Fruit fly (Drosophila melanogaster): ENCODE results near the gene CG33928.
A peak's percentile ranks its signal among the peaks of the same experiment; 100 is the strongest.

The CG33928 gene

DNA sequence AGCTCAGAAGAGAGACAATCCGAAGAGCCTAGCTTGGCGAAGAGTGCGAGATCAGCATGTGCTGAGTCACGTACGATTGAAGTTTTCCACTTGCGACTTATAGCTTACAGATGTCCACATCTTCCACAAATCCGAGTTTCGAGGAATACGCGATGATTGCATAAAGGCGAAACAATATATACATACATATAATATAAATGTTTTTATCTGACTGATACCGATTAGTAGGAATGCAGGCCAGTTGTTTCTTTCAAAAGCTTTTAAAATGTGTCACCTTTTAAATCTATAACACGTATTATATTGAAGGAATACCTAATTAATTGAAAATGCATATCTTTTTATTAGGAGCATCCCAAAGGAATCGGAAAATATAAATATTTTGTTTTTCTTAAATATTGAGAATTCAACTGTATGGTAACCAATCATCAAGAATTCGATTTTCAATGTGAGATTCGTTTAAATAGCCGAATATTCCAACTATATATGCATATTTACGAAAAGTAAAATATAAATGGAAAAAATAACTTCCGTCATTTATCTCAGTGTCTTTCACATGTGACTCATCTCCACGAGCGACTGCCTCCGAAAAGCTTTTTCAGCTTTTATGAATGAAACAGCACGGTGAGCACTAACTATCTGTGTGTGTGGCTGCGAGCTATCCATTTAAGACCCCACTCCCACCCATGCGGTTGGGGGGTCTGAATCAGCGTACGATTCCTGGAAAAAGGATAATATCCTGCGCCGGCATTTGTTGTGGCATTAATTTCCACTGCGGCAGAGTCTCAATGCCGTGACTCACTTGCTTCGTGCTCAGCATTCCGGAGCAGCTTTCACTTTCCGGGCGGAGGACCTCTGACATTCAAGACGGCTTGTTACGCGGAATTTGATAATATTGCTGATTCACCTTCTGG, 14.4 kb upstream of the CG33928 start (continued):
- TF ChIP-seq CG6254 (GFP tag; optimal IDR thresholded peaks at IDR 0.05), result no peak
- no peak for TF ChIP-seq ftz-f1 (GFP tag; optimal IDR thresholded peaks at IDR 0.05)
- TF ChIP-seq CG8944 (GFP tag; optimal IDR thresholded peaks at IDR 0.05), result no peak
- TF ChIP-seq CG7963 (GFP tag; IDR thresholded peaks at IDR 0.05; ENCODE audit: partially characterized antibody), result no peak
- TF ChIP-seq Ssrp (tag; optimal IDR thresholded peaks at IDR 0.05), result no peak
- TF ChIP-seq Hsf (GFP tag; optimal IDR thresholded peaks at IDR 0.05), result peak; percentile 37
- TF ChIP-seq kni (GFP tag; optimal IDR thresholded peaks at IDR 0.05), result no peak
- TF ChIP-seq HLH54F (GFP tag; optimal IDR thresholded peaks at IDR 0.05), result peak; percentile 27
- TF ChIP-seq BtbVII (GFP tag; optimal IDR thresholded peaks at IDR 0.05), result peak; percentile 50
- TF ChIP-seq lola (GFP tag; optimal IDR thresholded peaks at IDR 0.05), result no peak
- TF ChIP-seq tna (GFP tag; IDR thresholded peaks at IDR 0.05; ENCODE audit: partially characterized antibody), result no peak
- peak; percentile 56 for TF ChIP-seq bcd (GFP tag; optimal IDR thresholded peaks at IDR 0.05)
- no peak for TF ChIP-seq disco-r (GFP tag; optimal IDR thresholded peaks at IDR 0.05)
- TF ChIP-seq Camta (GFP tag; optimal IDR thresholded peaks at IDR 0.05), result no peak
- no peak for TF ChIP-seq hkb (optimal IDR thresholded peaks at IDR 0.05)
- peak; percentile 81 for TF ChIP-seq hkb (GFP tag; IDR thresholded peaks at IDR 0.05)
- TF ChIP-seq CG33557 (GFP tag; optimal IDR thresholded peaks at IDR 0.05), result no peak
- TF ChIP-seq Oli (tag; optimal IDR thresholded peaks at IDR 0.05), result peak; percentile 72
- TF ChIP-seq CG4854 (GFP tag; optimal IDR thresholded peaks at IDR 0.05), result peak; percentile 21
- peak in 1 of 2 experiments; percentile 13 for TF ChIP-seq crp (GFP tag; optimal IDR thresholded peaks at IDR 0.05)
- no peak for TF ChIP-seq yki (optimal IDR thresholded peaks at IDR 0.05)
- TF ChIP-seq H2.0 (GFP tag; IDR thresholded peaks at IDR 0.05), result 0 out of 2 replicates have a peak, but pooled peaks have one; percentile 4
- TF ChIP-seq Fer3 (tag; optimal IDR thresholded peaks at IDR 0.05), result peak; percentile 66
- peak; percentile 63 for TF ChIP-seq CG6854 (GFP tag; optimal IDR thresholded peaks at IDR 0.05)
- no peak for TF ChIP-seq fd64A (GFP tag; optimal IDR thresholded peaks at IDR 0.05)
- no peak for TF ChIP-seq Usf (GFP tag; optimal IDR thresholded peaks at IDR 0.05)
- no peak for TF ChIP-seq CG31224 (GFP tag; IDR thresholded peaks at IDR 0.05)
- peak; percentile 46 for TF ChIP-seq CG15514 (GFP tag; optimal IDR thresholded peaks at IDR 0.05)
- peak; percentile 38 for TF ChIP-seq odd (GFP tag; optimal IDR thresholded peaks at IDR 0.05)
- TF ChIP-seq ATbp (GFP tag; optimal IDR thresholded peaks at IDR 0.05), result peak; percentile 41
- no peak for TF ChIP-seq CG2889 (GFP tag; IDR thresholded peaks at IDR 0.05)
- TF ChIP-seq CG1832 (GFP tag; optimal IDR thresholded peaks at IDR 0.05), result no peak
- TF ChIP-seq Jarid2 (GFP tag; optimal IDR thresholded peaks at IDR 0.05), result no peak
- TF ChIP-seq CG32532 (GFP tag; IDR thresholded peaks at IDR 0.05), result no peak; the same call in 1 of the 2 replicates
- no peak for TF ChIP-seq CG5180 (GFP tag; optimal IDR thresholded peaks at IDR 0.05)
- no peak for TF ChIP-seq fru (optimal IDR thresholded peaks at IDR 0.05)
- no peak for TF ChIP-seq Dad (GFP tag; optimal IDR thresholded peaks at IDR 0.05)
- 0 out of 3 replicates have a peak, but pooled peaks have one; percentile 38 for TF ChIP-seq CG34422 (GFP tag; IDR thresholded peaks at IDR 0.05)
- TF ChIP-seq CG10147 (GFP tag; optimal IDR thresholded peaks at IDR 0.05), result peak; percentile 75
- no peak for TF ChIP-seq unc-4 (GFP tag; IDR thresholded peaks at IDR 0.05; ENCODE audit: partially characterized antibody)
- no peak for TF ChIP-seq Dip2 (GFP tag; IDR thresholded peaks at IDR 0.05)
- no peak for TF ChIP-seq NC2α (GFP tag; optimal IDR thresholded peaks at IDR 0.05)
- peak; percentile 63 for TF ChIP-seq slbo (GFP tag; IDR thresholded peaks at IDR 0.05)
- TF ChIP-seq CG32772 (GFP tag; IDR thresholded peaks at IDR 0.05), result no peak
- peak; percentile 33 for TF ChIP-seq nom (GFP tag; optimal IDR thresholded peaks at IDR 0.05)
- TF ChIP-seq CG9817 (tag; optimal IDR thresholded peaks at IDR 0.05), result peak; percentile 53
- peak; percentile 21 for TF ChIP-seq schlank (tag; optimal IDR thresholded peaks at IDR 0.05)
- no peak for TF ChIP-seq Ets65A (GFP tag)
